Fruit fly (Drosophila melanogaster) whole organism, embryonic: ENCODE results near the gene Chro.

Source experiments
- BtbVII ChIP-seq: fragments of 200-800 bp; sonication (Bioruptor generic); optimal IDR thresholded peaks from 3 replicates; lab custom pipeline; 2017; ENCODE audit warnings: missing biosample characterization, mild to moderate bottlenecking, missing genetic modification characterization
- CG1832 ChIP-seq: fragments of 200-800 bp; sonication (Bioruptor generic); optimal IDR thresholded peaks from 2 replicates; lab custom pipeline; 2017; ENCODE audit warnings: missing biosample characterization, mild to moderate bottlenecking, missing genetic modification characterization, inconsistent platforms
- CG4282 ChIP-seq: fragments of 200-800 bp; sonication (Bioruptor generic); optimal IDR thresholded peaks from 2 replicates; lab custom pipeline; 2016; ENCODE audit warnings: missing biosample characterization, missing genetic modification characterization
- D19A ChIP-seq: fragments of 200-800 bp; optimal IDR thresholded peaks from 3 replicates; lab custom pipeline; 2019; ENCODE audit warnings: missing biosample characterization, mild to moderate bottlenecking, missing genetic modification characterization, moderate library complexity
- Hand ChIP-seq: fragments of 200-800 bp; sonication (Bioruptor generic); optimal IDR thresholded peaks from 2 replicates; lab custom pipeline; 2017; ENCODE audit warnings: mild to moderate bottlenecking, missing biosample characterization, missing genetic modification reagents, missing genetic modification characterization
- Six4 ChIP-seq: fragments of 200-800 bp; sonication (Bioruptor generic); optimal IDR thresholded peaks from 2 replicates; lab custom pipeline; 2016; ENCODE audit warnings: missing biosample characterization, missing genetic modification characterization
- aop ChIP-seq: fragments of 200-800 bp; sonication (Bioruptor generic); IDR thresholded peaks from 2 replicates; pipeline ENCODE4 v1.3.6; 2022; ENCODE audit warnings: missing biosample characterization, missing genetic modification characterization
- jumu ChIP-seq: fragments of 200-800 bp; sonication (Bioruptor generic); optimal IDR thresholded peaks from 3 replicates; lab custom pipeline; 2016; ENCODE audit warnings: missing biosample characterization, missing genetic modification characterization

DNA sequence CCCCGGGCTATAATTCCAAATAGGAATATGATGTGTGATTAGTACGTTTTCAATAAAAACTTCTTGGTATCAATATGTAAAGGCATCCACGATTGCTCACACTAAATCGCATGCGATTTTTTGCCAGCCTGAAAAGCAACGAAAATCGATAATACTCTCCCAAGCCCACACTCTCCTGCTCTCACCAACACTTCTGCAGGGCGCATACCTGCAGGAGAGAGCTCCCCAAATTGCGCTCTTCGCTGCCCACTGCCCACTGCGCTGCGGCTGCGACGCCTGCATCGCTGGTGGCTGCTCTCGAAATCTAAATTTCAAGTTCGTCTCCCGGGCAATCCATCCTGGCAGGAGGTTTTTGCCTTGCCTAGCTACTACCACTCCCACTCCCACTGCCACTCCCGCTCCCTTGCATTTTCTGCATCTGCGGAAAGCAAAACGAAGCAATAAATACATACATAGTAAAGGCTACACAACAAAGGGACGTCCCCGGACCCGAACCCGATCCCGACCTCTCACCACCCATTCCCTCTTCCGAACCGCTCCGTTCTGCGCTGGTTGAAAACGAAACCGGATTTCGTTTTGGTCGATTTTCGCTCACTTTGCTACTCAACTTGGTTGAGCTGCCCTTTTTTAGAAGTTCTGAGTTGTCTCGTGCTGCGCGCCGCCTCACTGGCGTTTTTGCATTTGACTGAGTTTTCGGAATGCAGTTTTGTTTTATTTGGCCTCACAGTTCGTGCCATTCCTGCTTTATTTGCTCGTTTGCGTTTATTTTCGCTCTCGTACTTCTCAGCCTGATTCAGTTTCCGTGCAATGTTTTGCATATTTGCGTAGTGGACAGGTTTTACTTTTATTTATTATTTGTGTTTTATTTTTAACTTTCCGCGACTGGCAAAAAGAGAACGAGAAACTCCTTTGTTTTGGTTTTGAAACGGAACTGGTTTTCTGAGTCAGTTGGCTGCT is 27.3 kb downstream of the Chro start:
- TF ChIP-seq CG1832 (GFP tag; lab: Kevin White, UChicago) (no peak), BtbVII (GFP tag; lab: Kevin White, UChicago) (no peak), aop (GFP tag; lab: Robert Waterston, UW) (no peak), Six4 (no peak), jumu (GFP tag; lab: Kevin White, UChicago) (no peak), Hand (GFP tag; lab: Kevin White, UChicago) (no peak), D19A (tag; lab: Kevin White, UChicago) (no peak), CG4282 (GFP tag; lab: Kevin White, UChicago) (no peak)
